Worm (Caenorhabditis elegans) whole organism, midembryonic: ENCODE data around the gene F56B3.2.

Experiments
- cog-1 ChIP-seq: sonication (generic microtip); optimal IDR thresholded peaks from 2 replicates; lab custom pipeline; 2016; ENCODE audit warnings: missing genetic modification characterization, missing compliant biosample characterization
- flt-1 ChIP-seq: fragments of 200-800 bp; sonication (Bioruptor generic); IDR thresholded peaks from 2 replicates; pipeline ENCODE4 v1.3.6; 2022; ENCODE audit warnings: missing genetic modification characterization, missing compliant biosample characterization
- med-1 ChIP-seq: sonication (generic microtip); optimal IDR thresholded peaks from 2 replicates; lab custom pipeline; 2017; ENCODE audit warnings: missing genetic modification characterization, mild to moderate bottlenecking, missing compliant biosample characterization, antibody characterized with exemption, missing genetic modification reagents; ENCODE audit not compliant: insufficient read depth
- ref-1 ChIP-seq: fragments of 200-800 bp; sonication (Bioruptor generic); conservative IDR thresholded peaks from 2 replicates; pipeline ENCODE4 v1.3.6; 2022; ENCODE audit warnings: missing genetic modification reagents, missing genetic modification characterization, missing compliant biosample characterization
- tab-1 ChIP-seq: fragments of 200-800 bp; sonication (Bioruptor generic); IDR thresholded peaks from 2 replicates; pipeline ENCODE4 v1.3.6; 2022; ENCODE audit warnings: missing genetic modification characterization, missing compliant biosample characterization
- ztf-23 ChIP-seq: fragments of 200-800 bp; sonication (Bioruptor generic); IDR thresholded peaks from 2 replicates; pipeline ENCODE4 v1.3.6; 2022; ENCODE audit warnings: missing genetic modification reagents, missing genetic modification characterization, missing compliant biosample characterization
- ztf-29 ChIP-seq: fragments of 200-800 bp; sonication (Bioruptor generic); IDR thresholded peaks from 2 replicates; pipeline ENCODE4 v1.3.6; 2022; ENCODE audit warnings: missing genetic modification reagents, missing genetic modification characterization, missing compliant biosample characterization

- TF ChIP-seq med-1 (GFP tag; lab: Kevin White, UChicago) (no peak), tab-1 (no peak), flt-1 (GFP tag; lab: Robert Waterston, UW) (no peak), ztf-23 (GFP tag; lab: Robert Waterston, UW) (no peak), ztf-29 (GFP tag; lab: Robert Waterston, UW) (no peak), cog-1 (tag; lab: Kevin White, UChicago) (no peak), ref-1 (GFP tag; lab: Robert Waterston, UW) (no peak)
Observed at ce11 chrIV:801162-801561, 32.8 kb upstream of the F56B3.2 start.
